Worm (Caenorhabditis elegans) whole organism, L1 larva: ENCODE results near the gene R09H10.1.

Experiments
- C04F5.9 ChIP-seq: sonication (generic microtip); optimal IDR thresholded peaks from 2 replicates; lab custom pipeline; 2016; ENCODE audit warnings: missing genetic modification characterization, missing compliant biosample characterization
- C16A3.4 ChIP-seq: fragments of 150-350 bp; optimal IDR thresholded peaks from 2 replicates; lab custom pipeline; 2014; ENCODE audit warnings: missing biosample characterization, missing genetic modification characterization
- C34B4.2 ChIP-seq: sonication (generic microtip); optimal IDR thresholded peaks from 2 replicates; lab custom pipeline; 2017; ENCODE audit warnings: mild to moderate bottlenecking, missing genetic modification characterization, missing compliant biosample characterization
- F16B12.6 ChIP-seq: fragments of 150-350 bp; optimal IDR thresholded peaks from 2 replicates; lab custom pipeline; 2014; ENCODE audit warnings: missing biosample characterization, missing genetic modification characterization
- aly-2 ChIP-seq: fragments of 150-350 bp; optimal IDR thresholded peaks from 2 replicates; lab custom pipeline; 2014; ENCODE audit warnings: missing biosample characterization, missing genetic modification characterization
- blmp-1 ChIP-seq: fragments of 150-350 bp; optimal IDR thresholded peaks from 2 replicates; lab custom pipeline; 2014; ENCODE audit warnings: missing biosample characterization, missing genetic modification characterization
- ceh-88 ChIP-seq: fragments of 200-800 bp; sonication (Bioruptor generic); IDR thresholded peaks from 2 replicates; pipeline ENCODE4 v1.3.6; 2022; ENCODE audit warnings: missing genetic modification characterization, missing compliant biosample characterization
- ceh-90 ChIP-seq: sonication (generic microtip); optimal IDR thresholded peaks from 2 replicates; lab custom pipeline; 2016; ENCODE audit warnings: missing genetic modification characterization, missing compliant biosample characterization
- ces-1 ChIP-seq: fragments of 150-350 bp; optimal IDR thresholded peaks from 2 replicates; lab custom pipeline; 2014; ENCODE audit warnings: missing biosample characterization, missing genetic modification reagents, missing genetic modification characterization
- efl-1 ChIP-seq, 4 experiments: fragments of 150-350 bp; optimal IDR thresholded peaks in 3 of 4; peaks in 1 of 4; 1 replicate in 1 of 4; 2 replicates in 3 of 4; lab custom pipeline; 2014; ENCODE audit warnings: missing biosample characterization in 2 of 4, missing genetic modification characterization in 2 of 4, missing genetic modification reagents in 2 of 4
- egl-27 ChIP-seq, 2 experiments: fragments of 150-350 bp in 1 of 2; sonication (generic microtip); optimal IDR thresholded peaks; 3 replicates each; lab custom pipeline; 2017 to 2018; ENCODE audit warnings: missing biosample characterization in 2 of 2, missing genetic modification characterization in 2 of 2, missing genetic modification reagents in 2 of 2
- elt-2 ChIP-seq: sonication (generic microtip); optimal IDR thresholded peaks from 2 replicates; lab custom pipeline; 2016; ENCODE audit warnings: missing genetic modification characterization, mild to moderate bottlenecking, inconsistent platforms, missing compliant biosample characterization, missing genetic modification reagents
- elt-3 ChIP-seq, 6 experiments: fragments of 150-350 bp in 1 of 6; sonication (generic microtip); optimal IDR thresholded peaks; 2 replicates each; lab custom pipeline; 2017 to 2018; ENCODE audit warnings: missing biosample characterization in 6 of 6, missing genetic modification characterization in 6 of 6, inconsistent platforms in 1 of 6
- fkh-10 ChIP-seq: sonication (generic microtip); optimal IDR thresholded peaks from 2 replicates; lab custom pipeline; 2017; ENCODE audit warnings: missing biosample characterization, missing genetic modification reagents, missing genetic modification characterization
- fkh-8 ChIP-seq: sonication (generic microtip); optimal IDR thresholded peaks from 2 replicates; lab custom pipeline; 2016; ENCODE audit warnings: mild to moderate bottlenecking, missing genetic modification characterization, missing compliant biosample characterization
- grh-1 ChIP-seq: fragments of 200-800 bp; sonication (Bioruptor generic); IDR thresholded peaks from 2 replicates; pipeline ENCODE4 v1.3.6; 2022; ENCODE audit warnings: missing genetic modification reagents, missing genetic modification characterization, missing compliant biosample characterization
- hlh-17 ChIP-seq: fragments of 200-800 bp; sonication (Bioruptor generic); optimal IDR thresholded peaks from 2 replicates; lab custom pipeline; 2018; ENCODE audit warnings: missing genetic modification characterization, mild to moderate bottlenecking, missing compliant biosample characterization, moderate library complexity, borderline replicate concordance
- irx-1 ChIP-seq: sonication (generic microtip); optimal IDR thresholded peaks from 2 replicates; lab custom pipeline; 2016; ENCODE audit warnings: missing genetic modification characterization, missing compliant biosample characterization
- jun-1 ChIP-seq: fragments of 150-350 bp; optimal IDR thresholded peaks from 2 replicates; lab custom pipeline; 2014; ENCODE audit warnings: missing biosample characterization, missing genetic modification reagents, missing genetic modification characterization
- lin-13 ChIP-seq: fragments of 150-350 bp; optimal IDR thresholded peaks from 2 replicates; lab custom pipeline; 2014; ENCODE audit warnings: missing biosample characterization, missing genetic modification reagents, missing genetic modification characterization
- lin-14 ChIP-seq: fragments of 200-800 bp; sonication (Bioruptor generic); optimal IDR thresholded peaks from 2 replicates; lab custom pipeline; 2018; ENCODE audit warnings: mild to moderate bottlenecking, missing genetic modification characterization, moderate library complexity, missing compliant biosample characterization
- lir-3 ChIP-seq: sonication (generic microtip); optimal IDR thresholded peaks from 2 replicates; lab custom pipeline; 2016; ENCODE audit warnings: mild to moderate bottlenecking, missing genetic modification characterization, moderate library complexity, missing compliant biosample characterization; ENCODE audit not compliant: poor library complexity
- lsy-2 ChIP-seq, 2 experiments: fragments of 150-350 bp; optimal IDR thresholded peaks; 2 replicates each; lab custom pipeline; 2014; ENCODE audit warnings: missing biosample characterization in 2 of 2, missing genetic modification characterization in 2 of 2
- mep-1 ChIP-seq: fragments of 150-350 bp; optimal IDR thresholded peaks from 2 replicates; lab custom pipeline; 2014; ENCODE audit warnings: missing biosample characterization, missing genetic modification characterization
- nhr-20 ChIP-seq: sonication (generic microtip); optimal IDR thresholded peaks from 2 replicates; lab custom pipeline; 2016; ENCODE audit warnings: mild to moderate bottlenecking, missing genetic modification characterization, missing compliant biosample characterization
- nhr-47 ChIP-seq: sonication (generic microtip); optimal IDR thresholded peaks from 2 replicates; lab custom pipeline; 2016; ENCODE audit warnings: mild to moderate bottlenecking, missing genetic modification characterization, moderate library complexity, missing compliant biosample characterization
- nhr-71 ChIP-seq: sonication (generic microtip); optimal IDR thresholded peaks from 2 replicates; lab custom pipeline; 2016; ENCODE audit warnings: mild to moderate bottlenecking, missing genetic modification characterization, moderate library complexity, missing compliant biosample characterization
- nhr-76 ChIP-seq: sonication (generic microtip); optimal IDR thresholded peaks from 2 replicates; lab custom pipeline; 2017; ENCODE audit warnings: missing biosample characterization, missing genetic modification characterization
- nhr-84 ChIP-seq: sonication (generic microtip); optimal IDR thresholded peaks from 2 replicates; lab custom pipeline; 2017; ENCODE audit warnings: missing biosample characterization, missing genetic modification characterization
- nhr-85 ChIP-seq: sonication (generic microtip); peaks from one replicate; lab custom pipeline; 2016; ENCODE audit warnings: missing genetic modification characterization, inconsistent platforms, missing compliant biosample characterization
- nhr-90 ChIP-seq: sonication (generic microtip); optimal IDR thresholded peaks from 2 replicates; lab custom pipeline; 2016; ENCODE audit warnings: mild to moderate bottlenecking, missing genetic modification characterization, missing compliant biosample characterization; ENCODE audit not compliant: poor library complexity
- pag-3 ChIP-seq: sonication (generic microtip); optimal IDR thresholded peaks from 2 replicates; lab custom pipeline; 2017; ENCODE audit warnings: missing genetic modification characterization, mild to moderate bottlenecking, missing compliant biosample characterization, antibody characterized with exemption, borderline replicate concordance; ENCODE audit not compliant: insufficient read depth
- skn-1 ChIP-seq: fragments of 150-350 bp; optimal IDR thresholded peaks from 2 replicates; lab custom pipeline; 2014; ENCODE audit warnings: missing biosample characterization, missing genetic modification characterization
- snu-23 ChIP-seq: sonication (generic microtip); optimal IDR thresholded peaks from 2 replicates; lab custom pipeline; 2016; ENCODE audit warnings: missing genetic modification characterization, missing compliant biosample characterization
- tbx-2 ChIP-seq: sonication (generic microtip); optimal IDR thresholded peaks from 2 replicates; lab custom pipeline; 2016; ENCODE audit warnings: missing genetic modification characterization, missing compliant biosample characterization
- unc-62 ChIP-seq: fragments of 150-350 bp; optimal IDR thresholded peaks from 2 replicates; lab custom pipeline; 2014; ENCODE audit warnings: missing biosample characterization, missing genetic modification reagents, missing genetic modification characterization
- unc-98 ChIP-seq: fragments of 200-800 bp; sonication (Bioruptor generic); IDR thresholded peaks from 2 replicates; pipeline ENCODE4 v1.3.6; 2022; ENCODE audit warnings: missing genetic modification characterization, missing compliant biosample characterization
- xbp-1 ChIP-seq: sonication (generic microtip); optimal IDR thresholded peaks from 2 replicates; lab custom pipeline; 2016; ENCODE audit warnings: missing genetic modification characterization, missing compliant biosample characterization
- ztf-4 ChIP-seq: fragments of 150-350 bp; optimal IDR thresholded peaks from 2 replicates; lab custom pipeline; 2014; ENCODE audit warnings: missing biosample characterization, missing genetic modification characterization

Gene R09H10.1

DNA sequence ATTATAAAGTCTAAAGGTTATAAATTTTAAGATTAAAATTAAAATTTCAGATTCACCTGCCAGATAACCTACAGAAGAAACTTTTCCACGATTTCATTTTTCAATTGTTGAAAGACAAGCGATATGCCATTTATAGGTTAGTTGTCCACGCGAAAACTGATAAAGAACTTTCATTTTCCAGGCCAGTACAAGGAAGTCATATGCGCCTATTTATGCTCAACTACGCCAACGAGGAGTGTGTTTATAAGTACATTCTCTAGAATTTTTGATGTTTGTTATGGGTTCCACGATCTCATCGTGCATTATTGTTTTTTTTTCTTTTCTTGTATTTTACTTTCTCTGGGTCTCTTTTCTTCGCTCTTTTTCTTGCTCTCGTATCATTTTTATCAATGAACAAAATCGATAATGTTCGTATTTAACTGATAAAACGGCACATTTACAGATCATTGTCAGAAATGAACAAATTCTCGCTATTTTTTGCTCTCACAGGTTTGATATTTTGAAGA is 6.5 kb downstream of the R09H10.1 start, which contains the start of gene R09H10.3:
R09H10.3 (plus strand) TSS at position 456 of the 506 bp plus-strand sequence.
- no peak for TF ChIP-seq efl-1 (optimal IDR thresholded peaks at IDR 0.05; lab: Kevin White, UChicago)
- TF ChIP-seq efl-1 (GFP tag; optimal IDR thresholded peaks at IDR 0.05 in 1 of 2; lab: Kevin White, UChicago), result peak in 1 of 2 experiments; percentile 17
- no peak for TF ChIP-seq nhr-76 (tag; lab: Kevin White, UChicago)
- TF ChIP-seq mep-1 (tag; lab: Kevin White, UChicago), result no peak
- TF ChIP-seq jun-1 (tag; lab: Kevin White, UChicago), result no peak
- TF ChIP-seq irx-1, result no peak
- peak; percentile 52 for TF ChIP-seq elt-2 (tag; lab: Kevin White, UChicago)
- no peak for TF ChIP-seq lir-3 (tag; lab: Kevin White, UChicago)

DNA sequence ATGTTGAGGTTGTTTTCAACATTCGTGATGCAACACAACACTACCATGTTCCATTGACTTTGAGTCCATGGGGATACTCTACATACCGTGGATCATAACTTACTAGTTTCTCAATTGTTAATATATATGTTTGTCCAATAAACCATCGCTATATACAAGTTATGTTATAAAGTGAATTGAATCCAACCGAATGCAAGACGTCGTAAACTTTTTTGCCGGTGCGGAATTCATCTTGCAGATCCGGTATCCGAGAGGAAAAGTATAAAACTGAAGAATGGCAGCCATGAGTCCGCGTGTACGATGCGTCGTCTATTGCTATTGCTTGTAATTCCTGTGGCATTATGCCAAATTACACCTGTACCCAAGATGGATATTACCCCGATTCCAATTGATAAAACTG is 8.2 kb downstream of the R09H10.1 start, which contains the start of gene R09H10.6:
R09H10.6 (plus strand) TSS at position 301 of the 400 bp plus-strand sequence.
- TF ChIP-seq egl-27 (tag; optimal IDR thresholded peaks at IDR 0.05; lab: Kevin White, UChicago), result no peak
- TF ChIP-seq nhr-90 (tag; lab: Kevin White, UChicago), result no peak
- no peak for TF ChIP-seq fkh-10 (GFP tag; lab: Kevin White, UChicago)
- TF ChIP-seq C16A3.4 (tag; lab: Kevin White, UChicago), result no peak
- no peak for TF ChIP-seq lsy-2 (tag; optimal IDR thresholded peaks at IDR 0.05; lab: Kevin White, UChicago)
- no peak for TF ChIP-seq nhr-84 (tag; lab: Kevin White, UChicago)
- TF ChIP-seq lin-13 (GFP tag; lab: Kevin White, UChicago), result no peak
- TF ChIP-seq skn-1, result no peak
- no peak for TF ChIP-seq elt-3 (tag; optimal IDR thresholded peaks at IDR 0.05; lab: Kevin White, UChicago)
- TF ChIP-seq C04F5.9 (tag; lab: Kevin White, UChicago), result no peak
- no peak for TF ChIP-seq ztf-4 (tag; lab: Kevin White, UChicago)
- no peak for TF ChIP-seq fkh-8 (tag; lab: Kevin White, UChicago)
- no peak for TF ChIP-seq unc-98 (GFP tag; lab: Robert Waterston, UW)
- TF ChIP-seq nhr-47 (tag; lab: Kevin White, UChicago), result no peak
- no peak for TF ChIP-seq ceh-90 (tag; lab: Kevin White, UChicago)
- no peak for TF ChIP-seq ceh-88 (GFP tag; lab: Robert Waterston, UW)
- TF ChIP-seq aly-2, result no peak
- no peak for TF ChIP-seq grh-1 (GFP tag; lab: Robert Waterston, UW)
- no peak for TF ChIP-seq C34B4.2 (tag; lab: Kevin White, UChicago)

DNA sequence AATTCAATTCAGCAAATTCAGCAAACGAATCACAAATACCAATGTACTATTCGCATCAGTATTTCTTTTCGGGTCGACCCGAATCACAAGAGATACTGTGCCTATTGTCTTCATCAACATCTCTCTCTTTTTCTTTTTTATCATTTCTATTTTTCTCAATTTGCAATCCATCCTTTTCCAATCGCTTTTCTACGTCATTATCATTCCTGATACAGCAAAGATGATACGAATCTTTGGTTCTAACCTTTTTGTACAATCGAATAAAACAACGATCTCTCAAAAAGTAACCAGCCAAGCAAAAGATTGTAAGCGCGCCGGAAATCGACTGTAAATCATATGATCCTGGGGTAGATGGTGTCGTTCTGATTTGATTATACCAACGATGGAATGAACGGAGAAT is 9.8 kb downstream of the R09H10.1 start:
- TF ChIP-seq nhr-85 (tag; lab: Kevin White, UChicago), result peak; percentile 80
- peak; percentile 51 for TF ChIP-seq lin-14 (GFP tag; lab: Kevin White, UChicago)
- TF ChIP-seq aly-2, result no peak
- no peak for TF ChIP-seq F16B12.6 (tag; lab: Kevin White, UChicago)
- peak in 5 of 6 experiments; percentile 46 to 79 (median 61) for TF ChIP-seq elt-3 (tag; optimal IDR thresholded peaks at IDR 0.05; lab: Kevin White, UChicago)
- no peak for TF ChIP-seq hlh-17 (GFP tag; lab: Kevin White, UChicago)
- peak; percentile 55 for TF ChIP-seq blmp-1
- TF ChIP-seq tbx-2 (tag; lab: Kevin White, UChicago), result no peak
- peak; percentile 21 for TF ChIP-seq nhr-20 (tag; lab: Kevin White, UChicago)
- TF ChIP-seq pag-3 (tag; lab: Kevin White, UChicago), result no peak
- no peak for TF ChIP-seq ces-1

DNA sequence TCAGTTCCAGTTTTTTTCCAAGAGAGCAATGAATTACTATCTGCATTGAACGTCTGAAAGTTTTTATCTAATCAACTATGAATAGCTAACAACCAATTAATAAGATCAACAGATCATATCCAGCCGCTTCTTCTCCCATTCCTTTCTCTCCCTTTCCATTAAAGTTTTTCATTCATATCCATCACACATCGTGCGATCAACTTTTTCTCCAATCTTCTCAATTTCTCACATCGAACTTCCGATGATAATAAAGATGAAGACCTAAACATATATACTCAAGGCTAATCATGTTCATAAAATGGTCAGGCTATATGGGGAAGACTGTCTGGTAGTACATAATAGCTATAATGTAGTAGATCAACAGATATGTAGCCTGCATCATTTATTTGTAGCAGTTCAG is 12.2 kb downstream of the R09H10.1 start:
- no peak for TF ChIP-seq F16B12.6 (tag; lab: Kevin White, UChicago)
- TF ChIP-seq snu-23 (GFP tag; lab: Kevin White, UChicago), result peak; percentile 12
- TF ChIP-seq unc-62, result no peak
- peak; percentile 27 for TF ChIP-seq nhr-20 (tag; lab: Kevin White, UChicago)
- TF ChIP-seq elt-2 (tag; lab: Kevin White, UChicago), result no peak
- no peak for TF ChIP-seq fkh-8 (tag; lab: Kevin White, UChicago)
- TF ChIP-seq lin-14 (GFP tag; lab: Kevin White, UChicago), result peak; percentile 36
- TF ChIP-seq elt-3 (tag; optimal IDR thresholded peaks at IDR 0.05; lab: Kevin White, UChicago), result peak in 1 of 6 experiments; percentile 3
- peak; percentile 69 for TF ChIP-seq blmp-1
- TF ChIP-seq xbp-1 (tag; lab: Kevin White, UChicago), result no peak
- TF ChIP-seq nhr-71 (tag; lab: Kevin White, UChicago), result peak; percentile 19
- TF ChIP-seq aly-2, result no peak
- no peak for TF ChIP-seq irx-1
- peak; percentile 83 for TF ChIP-seq nhr-85 (tag; lab: Kevin White, UChicago)
- TF ChIP-seq, all 84 proteins: peak for 7
